Fruit fly (Drosophila melanogaster) whole organism, embryonic: Measurements from ENCODE around the gene RabGGTa.

ENCODE experiments used
- ATbp ChIP-seq: fragments of 200-800 bp; sonication (Bioruptor generic); optimal IDR thresholded peaks from 2 replicates; lab custom pipeline; 2017; ENCODE audit warnings: missing biosample characterization, mild to moderate bottlenecking, missing genetic modification characterization, missing genetic modification reagents
- Adf1 ChIP-seq: fragments of 200-800 bp; sonication (Bioruptor generic); IDR thresholded peaks from 2 replicates; pipeline ENCODE4 v1.3.6; 2022; ENCODE audit warnings: missing biosample characterization, missing genetic modification characterization
- C15 ChIP-seq: fragments of 200-800 bp; sonication (Bioruptor generic); IDR thresholded peaks from 3 replicates; pipeline ENCODE4 v1.3.6; 2022; ENCODE audit warnings: missing biosample characterization, missing genetic modification characterization
- CG10209 ChIP-seq: fragments of 200-800 bp; sonication (Bioruptor generic); optimal IDR thresholded peaks from 3 replicates; lab custom pipeline; 2017; ENCODE audit warnings: missing biosample characterization, mild to moderate bottlenecking, missing genetic modification characterization, missing genetic modification reagents
- CG11398 ChIP-seq: fragments of 200-800 bp; sonication (Bioruptor generic); optimal IDR thresholded peaks from 2 replicates; lab custom pipeline; 2016; ENCODE audit warnings: missing biosample characterization, missing genetic modification characterization
- CG11723 ChIP-seq: fragments of 200-800 bp; sonication (Bioruptor generic); optimal IDR thresholded peaks from 2 replicates; lab custom pipeline; 2017; ENCODE audit warnings: missing biosample characterization, mild to moderate bottlenecking, missing genetic modification characterization
- CG12744 ChIP-seq: fragments of 200-800 bp; sonication (Bioruptor generic); optimal IDR thresholded peaks from 2 replicates; lab custom pipeline; 2016; ENCODE audit warnings: missing biosample characterization, missing genetic modification characterization
- CG12769 ChIP-seq: fragments of 200-800 bp; sonication (Bioruptor generic); optimal IDR thresholded peaks from 2 replicates; lab custom pipeline; 2019; ENCODE audit warnings: missing biosample characterization, mild to moderate bottlenecking, missing genetic modification characterization, moderate library complexity
- CG16815 ChIP-seq: fragments of 200-800 bp; sonication (Bioruptor generic); optimal IDR thresholded peaks from 3 replicates; lab custom pipeline; 2017; ENCODE audit warnings: missing biosample characterization, mild to moderate bottlenecking, missing genetic modification characterization
- CG1832 ChIP-seq: fragments of 200-800 bp; sonication (Bioruptor generic); optimal IDR thresholded peaks from 2 replicates; lab custom pipeline; 2017; ENCODE audit warnings: missing biosample characterization, mild to moderate bottlenecking, missing genetic modification characterization, inconsistent platforms
- CG2712 ChIP-seq: fragments of 200-800 bp; optimal IDR thresholded peaks from 3 replicates; lab custom pipeline; 2019; ENCODE audit warnings: missing biosample characterization, mild to moderate bottlenecking, missing genetic modification characterization, moderate library complexity
- CG2875 ChIP-seq: fragments of 200-800 bp; sonication (Bioruptor generic); optimal IDR thresholded peaks from 2 replicates; lab custom pipeline; 2017; ENCODE audit warnings: missing biosample characterization, mild to moderate bottlenecking, missing genetic modification characterization, missing genetic modification reagents
- CG32767 ChIP-seq: fragments of 200-800 bp; sonication (Bioruptor generic); IDR thresholded peaks from 2 replicates; pipeline ENCODE4 v1.3.6; 2022; ENCODE audit warnings: missing biosample characterization, missing genetic modification characterization
- CG34224 ChIP-seq: fragments of 200-800 bp; sonication (Bioruptor generic); IDR thresholded peaks from 3 replicates; pipeline ENCODE4 v1.3.6; 2022; ENCODE audit warnings: missing biosample characterization, missing genetic modification characterization; ENCODE audit not compliant: partially characterized antibody
- CG6175 ChIP-seq: fragments of 200-800 bp; sonication (Bioruptor generic); IDR thresholded peaks from 3 replicates; pipeline ENCODE4 v1.3.6; 2022; ENCODE audit warnings: missing biosample characterization, missing genetic modification characterization
- CG6683 ChIP-seq: fragments of 200-800 bp; sonication (Bioruptor generic); optimal IDR thresholded peaks from 2 replicates; lab custom pipeline; 2017; ENCODE audit warnings: missing biosample characterization, mild to moderate bottlenecking, missing genetic modification characterization, missing genetic modification reagents
- CG7745 ChIP-seq: fragments of 200-800 bp; sonication (Bioruptor generic); optimal IDR thresholded peaks from 2 replicates; lab custom pipeline; 2018; ENCODE audit warnings: missing biosample characterization, mild to moderate bottlenecking, missing genetic modification characterization, moderate library complexity
- CG9727 ChIP-seq: fragments of 200-800 bp; sonication (Bioruptor generic); optimal IDR thresholded peaks from 3 replicates; lab custom pipeline; 2017; ENCODE audit warnings: missing biosample characterization, mild to moderate bottlenecking, missing genetic modification characterization
- Dref ChIP-seq: fragments of 200-800 bp; sonication (Bioruptor generic); IDR thresholded peaks from 2 replicates; pipeline ENCODE4 v1.3.6; 2022; ENCODE audit warnings: missing biosample characterization, missing genetic modification characterization
- HLHmδ ChIP-seq: fragments of 200-800 bp; sonication (Bioruptor generic); optimal IDR thresholded peaks from 2 replicates; lab custom pipeline; 2018; ENCODE audit warnings: missing biosample characterization, mild to moderate bottlenecking, missing genetic modification characterization, moderate library complexity
- Hr3 ChIP-seq: fragments of 200-800 bp; sonication (Bioruptor generic); optimal IDR thresholded peaks from 3 replicates; lab custom pipeline; 2016; ENCODE audit warnings: missing biosample characterization, missing genetic modification characterization
- Jarid2 ChIP-seq: fragments of 200-800 bp; sonication (Bioruptor generic); optimal IDR thresholded peaks from 3 replicates; lab custom pipeline; 2017; ENCODE audit warnings: mild to moderate bottlenecking, missing biosample characterization, missing genetic modification reagents, missing genetic modification characterization
- Lhr ChIP-seq: fragments of 200-800 bp; sonication (Bioruptor generic); optimal IDR thresholded peaks from 3 replicates; lab custom pipeline; 2017; ENCODE audit warnings: mild to moderate bottlenecking, missing biosample characterization, missing genetic modification reagents, missing genetic modification characterization
- PHDP ChIP-seq: fragments of 200-800 bp; sonication (Bioruptor generic); optimal IDR thresholded peaks from 3 replicates; lab custom pipeline; 2018; ENCODE audit warnings: missing biosample characterization, mild to moderate bottlenecking, missing genetic modification characterization, moderate library complexity
- Pdp1 ChIP-seq, 2 experiments: fragments of 200-800 bp; sonication (Bioruptor generic); optimal IDR thresholded peaks; 3 replicates each; lab custom pipeline; 2016; ENCODE audit warnings: missing biosample characterization in 2 of 2, missing genetic modification characterization in 2 of 2, mild to moderate bottlenecking in 1 of 2, moderate library complexity in 1 of 2
- Rx ChIP-seq: fragments of 200-800 bp; sonication (Bioruptor generic); IDR thresholded peaks from 2 replicates; pipeline ENCODE4 v1.3.6; 2022; ENCODE audit warnings: missing biosample characterization, missing genetic modification characterization
- Sin3A ChIP-seq: fragments of >200 bp; optimal IDR thresholded peaks from 2 replicates; lab custom pipeline; 2018
- Ssrp ChIP-seq: fragments of 200-800 bp; sonication (Bioruptor generic); optimal IDR thresholded peaks from 2 replicates; lab custom pipeline; 2018; ENCODE audit warnings: missing biosample characterization, mild to moderate bottlenecking, missing genetic modification characterization, moderate library complexity
- Vsx1 ChIP-seq: fragments of 200-800 bp; sonication (Bioruptor generic); optimal IDR thresholded peaks from 2 replicates; lab custom pipeline; 2017; ENCODE audit warnings: missing biosample characterization, mild to moderate bottlenecking, missing genetic modification characterization, missing genetic modification reagents
- abd-A ChIP-seq: fragments of 200-800 bp; sonication (Bioruptor generic); optimal IDR thresholded peaks from 3 replicates; lab custom pipeline; 2019; ENCODE audit warnings: missing biosample characterization, mild to moderate bottlenecking, missing genetic modification characterization, moderate library complexity
- ara ChIP-seq: fragments of 200-800 bp; sonication (Bioruptor generic); IDR thresholded peaks from 2 replicates; pipeline ENCODE4 v1.3.6; 2022; ENCODE audit warnings: missing biosample characterization, missing genetic modification characterization
- chinmo ChIP-seq: fragments of 200-800 bp; sonication (Bioruptor generic); IDR thresholded peaks from 4 replicates; pipeline ENCODE4 v1.3.6; 2022; ENCODE audit warnings: missing biosample characterization, missing genetic modification characterization; ENCODE audit not compliant: partially characterized antibody
- chm ChIP-seq: fragments of 200-800 bp; sonication (Bioruptor generic); IDR thresholded peaks from 2 replicates; pipeline ENCODE4 v1.3.6; 2022; ENCODE audit warnings: missing biosample characterization, missing genetic modification characterization
- dati ChIP-seq: fragments of 200-800 bp; sonication (Bioruptor generic); IDR thresholded peaks from 2 replicates; pipeline ENCODE4 v1.3.6; 2022; ENCODE audit warnings: missing biosample characterization, missing genetic modification characterization
- dmrt99B ChIP-seq: fragments of 200-800 bp; sonication (Bioruptor generic); optimal IDR thresholded peaks from 2 replicates; lab custom pipeline; 2018; ENCODE audit warnings: missing biosample characterization, mild to moderate bottlenecking, missing genetic modification characterization, moderate library complexity
- eve ChIP-seq, 2 experiments: fragments of >200 bp; optimal IDR thresholded peaks; 2 replicates each; lab custom pipeline; 2017; ENCODE audit warnings: missing biosample characterization in 2 of 2, missing genetic modification characterization in 2 of 2
- grn ChIP-seq: fragments of 200-800 bp; sonication (Bioruptor generic); optimal IDR thresholded peaks from 3 replicates; lab custom pipeline; 2017; ENCODE audit warnings: missing biosample characterization, missing genetic modification characterization
- her ChIP-seq: fragments of 200-800 bp; sonication (Bioruptor generic); optimal IDR thresholded peaks from 2 replicates; lab custom pipeline; 2016; ENCODE audit warnings: missing biosample characterization, missing genetic modification characterization
- insv ChIP-seq, 2 experiments: fragments of 200-800 bp; sonication (Bioruptor generic); optimal IDR thresholded peaks; 3 replicates each; lab custom pipeline; 2016 to 2018; ENCODE audit warnings: missing biosample characterization in 2 of 2, missing genetic modification characterization in 2 of 2
- jigr1 ChIP-seq: fragments of 200-800 bp; sonication (Bioruptor generic); IDR thresholded peaks from 3 replicates; pipeline ENCODE4 v1.3.6; 2022; ENCODE audit warnings: missing biosample characterization, missing genetic modification characterization
- lmd ChIP-seq: fragments of 200-800 bp; sonication (Bioruptor generic); IDR thresholded peaks from 2 replicates; pipeline ENCODE4 v1.3.6; 2022; ENCODE audit warnings: missing biosample characterization, missing genetic modification characterization
- org-1 ChIP-seq: fragments of 200-800 bp; sonication (Bioruptor generic); optimal IDR thresholded peaks from 2 replicates; lab custom pipeline; 2017; ENCODE audit warnings: missing biosample characterization, missing genetic modification characterization
- salm ChIP-seq: fragments of 200-800 bp; sonication (Bioruptor generic); optimal IDR thresholded peaks from 2 replicates; lab custom pipeline; 2018; ENCODE audit warnings: missing biosample characterization, mild to moderate bottlenecking, missing genetic modification characterization
- sd ChIP-seq: fragments of 200-800 bp; sonication (Bioruptor generic); optimal IDR thresholded peaks from 3 replicates; lab custom pipeline; 2018; ENCODE audit warnings: missing biosample characterization, mild to moderate bottlenecking, missing genetic modification characterization, moderate library complexity
- sens-2 ChIP-seq: fragments of 200-800 bp; sonication (Bioruptor generic); IDR thresholded peaks from 2 replicates; pipeline ENCODE4 v1.3.6; 2022; ENCODE audit warnings: missing biosample characterization, missing genetic modification characterization
- slbo ChIP-seq: fragments of 200-800 bp; sonication (Bioruptor generic); IDR thresholded peaks from 2 replicates; pipeline ENCODE4 v1.3.6; 2022; ENCODE audit warnings: missing biosample characterization, missing genetic modification characterization
- tx ChIP-seq: fragments of 200-800 bp; sonication (Bioruptor generic); optimal IDR thresholded peaks from 2 replicates; lab custom pipeline; 2016; ENCODE audit warnings: missing biosample characterization, missing genetic modification characterization
- vvl ChIP-seq: fragments of 200-800 bp; sonication (Bioruptor generic); IDR thresholded peaks from 2 replicates; pipeline ENCODE4 v1.3.6; 2022; ENCODE audit warnings: missing biosample characterization, missing genetic modification characterization
- z ChIP-seq: fragments of 200-800 bp; sonication (Bioruptor generic); IDR thresholded peaks from 3 replicates; pipeline ENCODE4 v1.3.6; 2022; ENCODE audit warnings: missing biosample characterization, missing genetic modification characterization

RabGGTa gene

dm6 chr3R:5127790-5128243 lies at the start of gene RabGGTa (continued):
- TF ChIP-seq CG11398 (GFP tag; lab: Kevin White, UChicago) (peak; percentile 21), ATbp (GFP tag; lab: Kevin White, UChicago) (no peak), Dref (GFP tag; lab: Robert Waterston, UW) (no peak), HLHmδ (GFP tag; lab: Kevin White, UChicago) (no peak), Ssrp (tag; lab: Kevin White, UChicago) (peak; percentile 79), Lhr (GFP tag; lab: Kevin White, UChicago) (peak; percentile 67), z (no peak), dati (GFP tag; lab: Robert Waterston, UW) (no peak), C15 (GFP tag; lab: Robert Waterston, UW) (0 out of 3 replicates have a peak, but pooled peaks have one; percentile 41), Jarid2 (GFP tag; lab: Kevin White, UChicago) (peak; percentile 13), CG2875 (GFP tag; lab: Kevin White, UChicago) (peak; percentile 5), Hr3 (GFP tag; lab: Kevin White, UChicago) (peak; percentile 74), CG11723 (GFP tag; lab: Kevin White, UChicago) (peak; percentile 20), insv (GFP tag; optimal IDR thresholded peaks at IDR 0.05; lab: Kevin White, UChicago) (no peak), chm (GFP tag; lab: Robert Waterston, UW) (no peak), Rx (GFP tag; lab: Robert Waterston, UW) (peak; percentile 32; the same call in 1 of the 2 replicates), CG7745 (tag; lab: Kevin White, UChicago) (no peak), PHDP (tag; lab: Kevin White, UChicago) (peak; percentile 64), CG32767 (GFP tag; lab: Robert Waterston, UW) (0 out of 2 replicates have a peak, but pooled peaks have one; percentile 22), jigr1 (no peak), CG6683 (peak; percentile 38), tx (GFP tag; lab: Kevin White, UChicago) (peak; percentile 27), ara (GFP tag; lab: Robert Waterston, UW) (peak; percentile 50; the same call in 1 of the 2 replicates), CG1832 (no peak), org-1 (peak; percentile 17), CG34224 (no peak), slbo (GFP tag; lab: Robert Waterston, UW) (peak; percentile 81), CG12744 (GFP tag; lab: Kevin White, UChicago) (peak; percentile 53), sens-2 (GFP tag; lab: Robert Waterston, UW) (no peak), Sin3A (lab: Kevin White, UChicago) (no peak)

dm6 chr3R:5079786-5080537 lies 47.9 kb upstream of the RabGGTa start:
- TF ChIP-seq lmd (0 out of 2 replicates have a peak, but pooled peaks have one; percentile 1), dmrt99B (tag; lab: Kevin White, UChicago) (peak; percentile 8), Pdp1 (GFP tag; optimal IDR thresholded peaks at IDR 0.05; lab: Kevin White, UChicago) (peak in 1 of 2 experiments; percentile 56), chinmo (GFP tag; lab: Robert Waterston, UW) (peak; percentile 64; the same call in 2 of the 4 replicates), salm (peak; percentile 18), CG16815 (GFP tag; lab: Kevin White, UChicago) (no peak), vvl (GFP tag; lab: Robert Waterston, UW) (peak; percentile 93), CG2712 (tag; lab: Kevin White, UChicago) (no peak), eve (GFP tag; optimal IDR thresholded peaks at IDR 0.05; lab: Kevin White, UChicago) (peak in 1 of 2 experiments; percentile 32), CG9727 (GFP tag; lab: Kevin White, UChicago) (no peak), Adf1 (GFP tag; lab: Robert Waterston, UW) (peak; percentile 6; the same call in 1 of the 2 replicates), sd (tag; lab: Kevin White, UChicago) (peak; percentile 77), grn (GFP tag; lab: Kevin White, UChicago) (peak; percentile 11), CG10209 (no peak), CG12769 (tag; lab: Kevin White, UChicago) (peak; percentile 86), Vsx1 (GFP tag; lab: Kevin White, UChicago) (peak; percentile 45), her (no peak), CG7745 (tag; lab: Kevin White, UChicago) (peak; percentile 20), abd-A (peak; percentile 80), CG6175 (GFP tag; lab: Robert Waterston, UW) (no peak)
